Fruit fly (Drosophila melanogaster) whole organism, pupa: Measurements from ENCODE around the gene CG15531.

Experiments
- CG17806 ChIP-seq: fragments of 200-800 bp; sonication (Bioruptor generic); optimal IDR thresholded peaks from 2 replicates; lab custom pipeline; 2018; ENCODE audit warnings: missing biosample characterization, mild to moderate bottlenecking, missing genetic modification characterization, moderate library complexity
- CG4496 ChIP-seq: fragments of 200-800 bp; sonication (Bioruptor generic); IDR thresholded peaks from 3 replicates; pipeline ENCODE4 v1.3.6; 2022; ENCODE audit warnings: missing biosample characterization, missing genetic modification characterization
- CG8159 ChIP-seq: fragments of 200-800 bp; sonication (Bioruptor generic); optimal IDR thresholded peaks from 3 replicates; lab custom pipeline; 2018; ENCODE audit warnings: missing biosample characterization, mild to moderate bottlenecking, missing genetic modification characterization, moderate library complexity
- CG9948 ChIP-seq: fragments of 200-800 bp; sonication (Bioruptor generic); optimal IDR thresholded peaks from 2 replicates; lab custom pipeline; 2018; ENCODE audit warnings: missing biosample characterization, mild to moderate bottlenecking, missing genetic modification characterization, moderate library complexity
- EcR ChIP-seq: fragments of 200-800 bp; sonication (Bioruptor generic); optimal IDR thresholded peaks from 3 replicates; lab custom pipeline; 2019; ENCODE audit warnings: missing biosample characterization, missing genetic modification characterization, mild to moderate bottlenecking, moderate library complexity, missing genetic modification reagents
- Pif1A ChIP-seq: fragments of 200-800 bp; sonication (Bioruptor generic); optimal IDR thresholded peaks from 3 replicates; lab custom pipeline; 2016; ENCODE audit warnings: missing biosample characterization, missing genetic modification characterization
- Pif1B ChIP-seq: fragments of 200-800 bp; sonication (Bioruptor generic); optimal IDR thresholded peaks from 3 replicates; lab custom pipeline; 2016; ENCODE audit warnings: missing biosample characterization, missing genetic modification characterization
- Snoo ChIP-seq: fragments of 200-800 bp; sonication (Bioruptor generic); optimal IDR thresholded peaks from 3 replicates; lab custom pipeline; 2017; ENCODE audit warnings: missing biosample characterization, mild to moderate bottlenecking, missing genetic modification characterization, inconsistent platforms

dm6 chr3R:30205946-30206345 is 9.9 kb upstream of the CG15531 start:
- TF ChIP-seq EcR (no peak), Snoo (tag; lab: Kevin White, UChicago) (no peak), Pif1B (no peak), CG9948 (tag; lab: Kevin White, UChicago) (no peak), CG8159 (tag; lab: Kevin White, UChicago) (no peak), CG17806 (tag; lab: Kevin White, UChicago) (no peak), CG4496 (GFP tag; lab: Robert Waterston, UW) (no peak), Pif1A (GFP tag; lab: Kevin White, UChicago) (no peak)
